Worm (Caenorhabditis elegans): Measurements from ENCODE around the gene str-92.

- TF ChIP-seq dao-5 (tag; optimal IDR thresholded peaks at IDR 0.05), result no peak
- TF ChIP-seq W03F9.2 (tag; optimal IDR thresholded peaks at IDR 0.05), result no peak
Observed at ce11 chrV:17700728-17701262, 24.3 kb upstream of the str-92 start, which contains the start of the genes Y26G10.5 and srh-32.

All from whole organism, L4/young adult.